Fruit fly (Drosophila melanogaster): ENCODE measurements around the gene CG31342.

Gene CG31342

dm6 chr3R:12995522-12995921, 9.7 kb downstream of the CG31342 start, which contains the start of gene CG7488 (continued):
- TF ChIP-seq zen (tag; optimal IDR thresholded peaks at IDR 0.05) = peak; percentile 27
- no peak for TF ChIP-seq CG7271 (tag; optimal IDR thresholded peaks at IDR 0.05)
- peak; percentile 26 for TF ChIP-seq CG14710 (tag; optimal IDR thresholded peaks at IDR 0.05)
- TF ChIP-seq pnt (GFP tag; optimal IDR thresholded peaks at IDR 0.05) = no peak
- TF ChIP-seq Doc3 (GFP tag; IDR thresholded peaks at IDR 0.05; ENCODE audit: partially characterized antibody) = peak; percentile 90
- no peak for TF ChIP-seq CG6689 (GFP tag; IDR thresholded peaks at IDR 0.05)
- peak; percentile 90 for TF ChIP-seq CG8388 (GFP tag; optimal IDR thresholded peaks at IDR 0.05)
- no peak for TF ChIP-seq az2 (GFP tag; optimal IDR thresholded peaks at IDR 0.05)
- 0 out of 3 replicates have a peak, but pooled peaks have one; percentile 19 for TF ChIP-seq ase (GFP tag; IDR thresholded peaks at IDR 0.05)
- peak; percentile 61; the same call in 1 of the 2 replicates for TF ChIP-seq ato (GFP tag; IDR thresholded peaks at IDR 0.05; ENCODE audit: partially characterized antibody)
- no peak for TF ChIP-seq B-H1 (GFP tag; IDR thresholded peaks at IDR 0.05)
- peak; percentile 66 for TF ChIP-seq CG2129 (GFP tag; IDR thresholded peaks at IDR 0.05; ENCODE audit: partially characterized antibody)
- TF ChIP-seq E2f2 (GFP tag; IDR thresholded peaks at IDR 0.05) = peak; percentile 91
- peak; percentile 69 for TF ChIP-seq Sry-δ (GFP tag; optimal IDR thresholded peaks at IDR 0.05)
- TF ChIP-seq CG7745 (tag; optimal IDR thresholded peaks at IDR 0.05) = no peak
- no peak for TF ChIP-seq ash1 (GFP tag; optimal IDR thresholded peaks at IDR 0.05)
- TF ChIP-seq dmrt11E (tag; optimal IDR thresholded peaks at IDR 0.05) = no peak
- TF ChIP-seq al (GFP tag; IDR thresholded peaks at IDR 0.05) = no peak
- TF ChIP-seq slp2 (GFP tag; optimal IDR thresholded peaks at IDR 0.05) = no peak
- peak; percentile 91 for TF ChIP-seq Dp (GFP tag; optimal IDR thresholded peaks at IDR 0.05)
- no peak for TF ChIP-seq Gug (GFP tag; IDR thresholded peaks at IDR 0.05)
- no peak for TF ChIP-seq CkIIα-i1 (GFP tag; IDR thresholded peaks at IDR 0.05)
- peak; percentile 84 for TF ChIP-seq hbn (GFP tag; IDR thresholded peaks at IDR 0.05; ENCODE audit: partially characterized antibody)
- peak; percentile 78; the same call in 2 of the 3 replicates for TF ChIP-seq Opbp (GFP tag; IDR thresholded peaks at IDR 0.05; ENCODE audit: partially characterized antibody)
- no peak for TF ChIP-seq Lhr (GFP tag; optimal IDR thresholded peaks at IDR 0.05)
- TF ChIP-seq chinmo (GFP tag; IDR thresholded peaks at IDR 0.05; ENCODE audit: partially characterized antibody) = 0 out of 4 replicates have a peak, but pooled peaks have one; percentile 36
- peak in 1 of 2 experiments; percentile 86 for TF ChIP-seq Pdp1 (GFP tag; optimal IDR thresholded peaks at IDR 0.05)
- TF ChIP-seq CG17328 (GFP tag; IDR thresholded peaks at IDR 0.05) = no peak
- TF ChIP-seq CG3995 (GFP tag; optimal IDR thresholded peaks at IDR 0.05) = peak; percentile 81
- no peak for TF ChIP-seq CG4424 (GFP tag; optimal IDR thresholded peaks at IDR 0.05)
- TF ChIP-seq toy (GFP tag; IDR thresholded peaks at IDR 0.05) = no peak
- TF ChIP-seq emc (GFP tag; optimal IDR thresholded peaks at IDR 0.05) = no peak
- TF ChIP-seq NfI (GFP tag; optimal IDR thresholded peaks at IDR 0.05) = no peak
- no peak for TF ChIP-seq CG12236 (GFP tag; optimal IDR thresholded peaks at IDR 0.05)
- peak; percentile 72; the same call in 1 of the 2 replicates for TF ChIP-seq amos (GFP tag; IDR thresholded peaks at IDR 0.05; ENCODE audit: partially characterized antibody)
- peak; percentile 92 for TF ChIP-seq sna (GFP tag; IDR thresholded peaks at IDR 0.05; ENCODE audit: partially characterized antibody)
- peak; percentile 50 for TF ChIP-seq CG17186 (GFP tag; optimal IDR thresholded peaks at IDR 0.05)
- no peak for TF ChIP-seq CG4282 (GFP tag; optimal IDR thresholded peaks at IDR 0.05)
- TF ChIP-seq CG17385 (GFP tag; optimal IDR thresholded peaks at IDR 0.05) = no peak
- TF ChIP-seq luna (GFP tag; optimal IDR thresholded peaks at IDR 0.05) = no peak
- TF ChIP-seq ken (GFP tag; IDR thresholded peaks at IDR 0.05) = no peak
- no peak for TF ChIP-seq gce (GFP tag; IDR thresholded peaks at IDR 0.05)
- TF ChIP-seq CG13287 (GFP tag; IDR thresholded peaks at IDR 0.05; ENCODE audit: partially characterized antibody) = peak; percentile 92
- no peak for TF ChIP-seq dysf (GFP tag; IDR thresholded peaks at IDR 0.05)
- TF ChIP-seq Optix (GFP tag; IDR thresholded peaks at IDR 0.05) = no peak
- no peak for TF ChIP-seq Mes4 (GFP tag; optimal IDR thresholded peaks at IDR 0.05)
- TF ChIP-seq Tbp (GFP tag; optimal IDR thresholded peaks at IDR 0.05) = no peak
- TF ChIP-seq Hsf (GFP tag; optimal IDR thresholded peaks at IDR 0.05) = no peak
- TF ChIP-seq Dll (GFP tag; IDR thresholded peaks at IDR 0.05; ENCODE audit: partially characterized antibody) = peak; percentile 92
- no peak for TF ChIP-seq CG15073 (GFP tag; optimal IDR thresholded peaks at IDR 0.05)
